Worm (Caenorhabditis elegans): Measurements from ENCODE around the gene F35D11.1.

Gene F35D11.1

DNA sequence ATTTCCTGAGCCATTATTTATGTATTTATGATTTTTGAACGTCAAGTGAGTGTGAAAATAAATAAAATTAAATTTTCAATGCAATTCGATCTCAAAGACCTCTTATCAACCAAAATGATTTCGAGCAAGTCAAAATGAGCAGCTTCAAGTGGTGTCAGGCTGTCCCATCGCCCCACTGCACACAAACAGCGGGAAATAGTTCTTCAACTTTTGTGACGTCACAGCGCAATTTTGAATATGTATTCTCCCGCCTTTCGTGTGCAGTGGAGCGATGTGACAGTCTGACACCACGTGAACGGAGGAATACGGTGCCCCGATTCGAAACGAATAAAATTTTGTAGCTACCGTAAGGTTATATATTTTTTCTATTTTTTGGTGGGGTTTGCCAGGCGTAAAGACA, 47.0 kb downstream of the F35D11.1 start:
- TF ChIP-seq pat-9 (tag; optimal IDR thresholded peaks at IDR 0.05) (no peak), fkh-6 (tag; optimal IDR thresholded peaks at IDR 0.05) (no peak), K02D7.2 (tag; optimal IDR thresholded peaks at IDR 0.05) (no peak), elt-2 (tag; optimal IDR thresholded peaks at IDR 0.05) (no peak), ceh-6 (GFP tag; optimal IDR thresholded peaks at IDR 0.05) (no peak), ets-4 (tag; optimal IDR thresholded peaks at IDR 0.05) (no peak), rnt-1 (tag; optimal IDR thresholded peaks at IDR 0.05) (no peak), ceh-2 (tag; optimal IDR thresholded peaks at IDR 0.05) (no peak), ceh-24 (tag; optimal IDR thresholded peaks at IDR 0.05) (no peak)

DNA sequence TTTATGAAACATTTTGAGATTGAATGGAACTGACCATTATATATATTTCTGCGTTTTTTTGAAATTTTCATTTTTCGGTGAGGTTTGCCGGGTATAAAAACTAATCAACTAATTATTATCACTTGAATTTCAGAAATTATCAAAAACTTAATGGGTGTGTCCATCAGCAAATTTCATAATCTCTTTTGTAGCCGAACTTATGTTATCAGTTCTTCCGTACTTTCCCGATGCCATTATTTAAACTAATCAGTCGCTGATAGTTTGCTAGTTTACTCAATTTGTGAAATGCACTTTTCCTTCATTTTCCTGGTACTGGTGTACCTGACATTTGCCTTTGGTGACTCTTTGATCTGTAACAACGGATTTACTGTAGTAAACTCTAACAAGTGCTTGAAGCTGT, 47.5 kb downstream of the F35D11.1 start:
- no peak for TF ChIP-seq eyg-1 (tag; optimal IDR thresholded peaks at IDR 0.05)
- peak; percentile 64 for TF ChIP-seq elt-2 (tag; optimal IDR thresholded peaks at IDR 0.05)
- TF ChIP-seq pat-9 (tag; optimal IDR thresholded peaks at IDR 0.05) = no peak
- no peak for TF ChIP-seq hlh-30 (tag; optimal IDR thresholded peaks at IDR 0.05; ENCODE audit: insufficient read depth)
- no peak for TF ChIP-seq ceh-18 (tag; optimal IDR thresholded peaks at IDR 0.05)
- TF ChIP-seq tbx-2 (tag; optimal IDR thresholded peaks at IDR 0.05) = no peak

- no peak for TF ChIP-seq pha-4 (tag; optimal IDR thresholded peaks at IDR 0.05)
- TF ChIP-seq fkh-10 (GFP tag; optimal IDR thresholded peaks at IDR 0.05) = no peak
- TF ChIP-seq tbx-7 (tag; optimal IDR thresholded peaks at IDR 0.05) = no peak
- TF ChIP-seq C08G9.2 (tag; optimal IDR thresholded peaks at IDR 0.05) = no peak
- TF ChIP-seq pqm-1 (tag; optimal IDR thresholded peaks at IDR 0.05) = no peak
- TF ChIP-seq ceh-19 (GFP tag; optimal IDR thresholded peaks at IDR 0.05) = no peak
- no peak for TF ChIP-seq ceh-14 (tag; optimal IDR thresholded peaks at IDR 0.05)
- TF ChIP-seq unc-86 (tag; optimal IDR thresholded peaks at IDR 0.05) = no peak
- no peak for TF ChIP-seq ama-1 (optimal IDR thresholded peaks at IDR 0.05)
- no peak for TF ChIP-seq npax-4 (tag; optimal IDR thresholded peaks at IDR 0.05)
- TF ChIP-seq K09A11.1 (tag; optimal IDR thresholded peaks at IDR 0.05; ENCODE audit: insufficient read depth) = no peak
- TF ChIP-seq lim-6 (tag; optimal IDR thresholded peaks at IDR 0.05) = no peak
- TF ChIP-seq C38D4.7 (GFP tag; optimal IDR thresholded peaks at IDR 0.05) = no peak
- TF ChIP-seq dve-1 (tag; optimal IDR thresholded peaks at IDR 0.05) = no peak
- TF ChIP-seq ceh-31 (tag; optimal IDR thresholded peaks at IDR 0.05) = no peak
- TF ChIP-seq F13H6.1 (tag; optimal IDR thresholded peaks at IDR 0.05) = no peak
- TF ChIP-seq nfya-1 (tag; optimal IDR thresholded peaks at IDR 0.05) = no peak
Measured at ce11 chrII:4675481-4675880, 48.8 kb downstream of the F35D11.1 start, which contains the start of gene T05A7.3. Gene T05A7.3 (plus strand): TSS chrII:4675781.

DNA sequence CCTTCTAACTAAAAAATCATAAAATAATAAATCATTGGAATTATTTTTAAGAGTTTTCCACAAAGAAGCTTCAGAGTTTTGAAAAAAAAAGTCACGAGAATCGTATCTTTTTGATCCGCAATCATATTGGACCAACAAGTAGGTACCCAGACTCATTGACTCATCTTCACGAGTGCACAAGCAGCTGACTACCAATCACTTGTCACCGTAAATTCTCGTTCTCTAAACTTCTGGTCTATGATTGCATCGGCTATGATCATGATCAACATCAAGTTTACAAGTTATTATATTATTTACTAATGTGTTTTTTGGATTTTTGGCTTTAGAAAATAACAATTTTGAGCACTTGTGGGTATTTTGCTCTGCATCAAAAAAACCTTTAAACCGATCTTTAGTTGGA, 49.5 kb downstream of the F35D11.1 start:
- TF ChIP-seq C08G9.2 (tag; optimal IDR thresholded peaks at IDR 0.05) (no peak), unc-55 (GFP tag; optimal IDR thresholded peaks at IDR 0.05) (peak; percentile 67)

Data from whole organism, late embryonic.